Fruit fly (Drosophila melanogaster) S2 (cell line): ENCODE results near the gene Sfp93F.

Source experiments
- CG8478 ChIP-seq: fragments of >200 bp; optimal IDR thresholded peaks from 2 replicates; lab custom pipeline; 2018
- CTCF ChIP-seq, 2 experiments: fragments of >200 bp; optimal IDR thresholded peaks; 2 replicates each; lab custom pipeline; 2018

Sfp93F gene

dm6 chr3R:21698895-21699300 lies 37.2 kb downstream of the Sfp93F start:
- TF ChIP-seq CG8478 (lab: Kevin White, UChicago) (no peak), CTCF (optimal IDR thresholded peaks at IDR 0.05; lab: Kevin White, UChicago) (no peak)

- TF ChIP-seq CG8478 (lab: Kevin White, UChicago) = no peak
- TF ChIP-seq CTCF (optimal IDR thresholded peaks at IDR 0.05; lab: Kevin White, UChicago) = no peak
Measured at dm6 chr3R:21693110-21693672, 42.9 kb downstream of the Sfp93F start.

- TF ChIP-seq CTCF (optimal IDR thresholded peaks at IDR 0.05; lab: Kevin White, UChicago) = no peak
- no peak for TF ChIP-seq CG8478 (lab: Kevin White, UChicago)
Measured at dm6 chr3R:21691114-21691513, 45.0 kb downstream of the Sfp93F start.

dm6 chr3R:21688596-21688995 lies 47.5 kb downstream of the Sfp93F start:
- TF ChIP-seq CG8478 (lab: Kevin White, UChicago) = no peak
- TF ChIP-seq CTCF (optimal IDR thresholded peaks at IDR 0.05; lab: Kevin White, UChicago) = no peak

- no peak for TF ChIP-seq CG8478 (lab: Kevin White, UChicago)
- TF ChIP-seq CTCF (optimal IDR thresholded peaks at IDR 0.05; lab: Kevin White, UChicago) = no peak
Measured at dm6 chr3R:21687902-21688301, 48.2 kb downstream of the Sfp93F start.
